Worm (Caenorhabditis elegans) whole organism, mixed stage, embryonic: ENCODE measurements around the gene F29F11.20.

ENCODE experiments used
- M03D4.4 ChIP-seq: sonication (generic microtip); optimal IDR thresholded peaks from 2 replicates; lab custom pipeline; 2017; ENCODE audit warnings: mild to moderate bottlenecking, missing genetic modification characterization, missing compliant biosample characterization
- bed-3 ChIP-seq: fragments of 200-800 bp; sonication (Bioruptor generic); optimal IDR thresholded peaks from 3 replicates; lab custom pipeline; 2018; ENCODE audit warnings: mild to moderate bottlenecking, missing genetic modification characterization, moderate library complexity, missing compliant biosample characterization
- blmp-1 ChIP-seq: fragments of 150-350 bp; optimal IDR thresholded peaks from 2 replicates; lab custom pipeline; 2014; ENCODE audit warnings: missing biosample characterization, missing genetic modification characterization
- ceh-39 ChIP-seq: fragments of 150-350 bp; optimal IDR thresholded peaks from 2 replicates; lab custom pipeline; 2014; ENCODE audit warnings: missing biosample characterization, missing genetic modification characterization
- ceh-43 ChIP-seq: fragments of 200-800 bp; sonication (Bioruptor generic); optimal IDR thresholded peaks from 2 replicates; lab custom pipeline; 2018; ENCODE audit warnings: mild to moderate bottlenecking, missing genetic modification characterization, moderate library complexity, missing compliant biosample characterization
- ceh-83 ChIP-seq: fragments of 200-800 bp; sonication (Bioruptor generic); optimal IDR thresholded peaks from 2 replicates; lab custom pipeline; 2018; ENCODE audit warnings: mild to moderate bottlenecking, missing genetic modification characterization, missing compliant biosample characterization
- ces-1 ChIP-seq: fragments of 150-350 bp; optimal IDR thresholded peaks from 2 replicates; lab custom pipeline; 2014; ENCODE audit warnings: missing biosample characterization, missing genetic modification reagents, missing genetic modification characterization
- cnd-1 ChIP-seq: fragments of 200-800 bp; sonication (Bioruptor generic); optimal IDR thresholded peaks from 2 replicates; lab custom pipeline; 2018; ENCODE audit warnings: mild to moderate bottlenecking, missing genetic modification characterization, missing compliant biosample characterization
- drap-1 ChIP-seq: fragments of 200-800 bp; sonication (Bioruptor generic); optimal IDR thresholded peaks from 3 replicates; lab custom pipeline; 2018; ENCODE audit warnings: mild to moderate bottlenecking, missing genetic modification characterization, missing compliant biosample characterization
- elt-1 ChIP-seq: sonication (generic microtip); optimal IDR thresholded peaks from 2 replicates; lab custom pipeline; 2017; ENCODE audit warnings: missing genetic modification characterization, mild to moderate bottlenecking, missing compliant biosample characterization, antibody characterized with exemption, moderate library complexity, borderline replicate concordance; ENCODE audit not compliant: insufficient read depth
- elt-3 ChIP-seq: fragments of 150-350 bp; optimal IDR thresholded peaks from 2 replicates; lab custom pipeline; 2014; ENCODE audit warnings: missing biosample characterization, missing genetic modification characterization
- flh-1 ChIP-seq: fragments of 200-800 bp; sonication (Bioruptor generic); optimal IDR thresholded peaks from 2 replicates; lab custom pipeline; 2018; ENCODE audit warnings: mild to moderate bottlenecking, missing genetic modification characterization, moderate library complexity, missing compliant biosample characterization
- ham-2 ChIP-seq: fragments of 200-800 bp; sonication (Bioruptor generic); optimal IDR thresholded peaks from 2 replicates; lab custom pipeline; 2018; ENCODE audit warnings: mild to moderate bottlenecking, missing genetic modification characterization, missing compliant biosample characterization
- hlh-1 ChIP-seq: fragments of 150-350 bp; optimal IDR thresholded peaks from 2 replicates; lab custom pipeline; 2014; ENCODE audit warnings: missing biosample characterization, missing genetic modification reagents, missing genetic modification characterization
- lin-13 ChIP-seq: fragments of 150-350 bp; optimal IDR thresholded peaks from 2 replicates; lab custom pipeline; 2014; ENCODE audit warnings: missing biosample characterization, missing genetic modification characterization
- lin-32 ChIP-seq: fragments of 200-800 bp; sonication (Bioruptor generic); optimal IDR thresholded peaks from 2 replicates; lab custom pipeline; 2018; ENCODE audit warnings: mild to moderate bottlenecking, missing genetic modification characterization, missing compliant biosample characterization
- mab-5 ChIP-seq: fragments of 150-350 bp; optimal IDR thresholded peaks from 2 replicates; lab custom pipeline; 2014; ENCODE audit warnings: missing biosample characterization, missing genetic modification characterization
- mep-1 ChIP-seq: fragments of 150-350 bp; optimal IDR thresholded peaks from 2 replicates; lab custom pipeline; 2017; ENCODE audit warnings: missing biosample characterization, missing genetic modification reagents, missing genetic modification characterization, inconsistent platforms
- mls-2 ChIP-seq: sonication (generic microtip); optimal IDR thresholded peaks from 2 replicates; lab custom pipeline; 2016; ENCODE audit warnings: mild to moderate bottlenecking, missing genetic modification characterization, moderate library complexity, missing compliant biosample characterization
- nhr-2 ChIP-seq: fragments of 150-350 bp; optimal IDR thresholded peaks from 2 replicates; lab custom pipeline; 2014; ENCODE audit warnings: missing biosample characterization, missing genetic modification characterization
- nhr-28 ChIP-seq: fragments of 150-350 bp; optimal IDR thresholded peaks from 2 replicates; lab custom pipeline; 2014; ENCODE audit warnings: missing biosample characterization, missing genetic modification characterization
- nhr-76 ChIP-seq: sonication (generic microtip); optimal IDR thresholded peaks from 2 replicates; lab custom pipeline; 2017; ENCODE audit warnings: missing biosample characterization, missing genetic modification characterization
- pha-4 ChIP-seq: fragments of 150-350 bp; optimal IDR thresholded peaks from 2 replicates; lab custom pipeline; 2018; ENCODE audit warnings: missing biosample characterization, missing genetic modification reagents, missing genetic modification characterization
- sem-2 ChIP-seq: fragments of 200-800 bp; sonication (Bioruptor generic); optimal IDR thresholded peaks from 2 replicates; lab custom pipeline; 2018; ENCODE audit warnings: mild to moderate bottlenecking, missing genetic modification characterization, missing compliant biosample characterization
- snpc-4 ChIP-seq: fragments of 150-350 bp; optimal IDR thresholded peaks from 2 replicates; lab custom pipeline; 2014; ENCODE audit warnings: missing biosample characterization, missing genetic modification characterization
- sptf-1 ChIP-seq: sonication (generic microtip); optimal IDR thresholded peaks from 2 replicates; lab custom pipeline; 2017; ENCODE audit warnings: mild to moderate bottlenecking, missing genetic modification characterization, moderate library complexity, missing compliant biosample characterization
- tbx-8 ChIP-seq: fragments of 200-800 bp; sonication (Bioruptor generic); optimal IDR thresholded peaks from 2 replicates; lab custom pipeline; 2018; ENCODE audit warnings: mild to moderate bottlenecking, missing genetic modification characterization, moderate library complexity, missing compliant biosample characterization
- unc-120 ChIP-seq: sonication (generic microtip); optimal IDR thresholded peaks from 2 replicates; lab custom pipeline; 2017; ENCODE audit warnings: missing genetic modification characterization, missing compliant biosample characterization; ENCODE audit not compliant: poor library complexity, severe bottlenecking
- unc-39 ChIP-seq: fragments of 150-350 bp; optimal IDR thresholded peaks from 2 replicates; lab custom pipeline; 2014; ENCODE audit warnings: missing biosample characterization, missing genetic modification characterization
- unc-62 ChIP-seq: fragments of 150-350 bp; optimal IDR thresholded peaks from 2 replicates; lab custom pipeline; 2014; ENCODE audit warnings: missing biosample characterization, missing genetic modification reagents, missing genetic modification characterization
- zip-8 ChIP-seq: fragments of 150-350 bp; optimal IDR thresholded peaks from 2 replicates; lab custom pipeline; 2014; ENCODE audit warnings: missing biosample characterization, missing genetic modification characterization
- ztf-11 ChIP-seq: fragments of 150-350 bp; optimal IDR thresholded peaks from 2 replicates; lab custom pipeline; 2014; ENCODE audit warnings: missing biosample characterization, missing genetic modification characterization

F29F11.20 gene

DNA sequence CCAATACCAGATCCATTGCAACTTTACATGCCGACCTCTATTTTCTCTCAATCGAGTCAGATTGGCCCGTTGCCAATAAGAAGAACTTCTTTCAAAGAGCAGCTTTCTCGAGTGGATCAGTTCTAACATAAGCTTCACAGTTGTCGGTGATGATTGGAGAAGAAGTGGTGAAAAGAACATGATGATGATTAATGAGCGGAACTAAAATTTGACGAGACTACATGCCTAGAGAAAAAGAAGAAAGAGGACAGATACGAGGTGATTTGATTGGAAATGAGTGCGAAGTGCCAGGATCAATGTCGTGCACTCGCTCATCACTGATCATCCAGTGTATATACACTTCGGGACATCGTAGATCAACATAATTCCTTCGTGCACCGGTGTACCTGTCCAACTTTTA lies 40.0 kb downstream of the F29F11.20 start (continued):
- TF ChIP-seq zip-8: no peak

DNA sequence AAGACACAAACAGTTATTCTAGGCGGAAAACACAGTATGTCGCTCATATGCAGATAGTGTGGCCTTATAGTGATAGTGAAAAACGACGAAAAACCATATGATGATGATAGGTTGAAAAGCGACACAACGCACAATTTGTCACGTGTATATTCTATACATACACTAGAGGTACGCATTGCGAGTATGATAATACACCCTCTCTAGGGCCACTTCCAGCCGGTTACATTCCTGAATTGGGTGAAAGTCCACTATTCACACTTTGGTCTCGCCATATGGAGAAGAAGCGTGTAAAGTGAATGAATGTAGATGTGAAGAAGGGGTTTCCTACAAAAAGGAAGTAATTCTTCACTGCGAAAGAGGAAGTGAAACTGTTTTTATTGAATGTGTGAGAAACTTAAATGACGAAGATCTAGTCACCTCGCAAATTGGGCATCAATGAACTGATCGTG lies 41.8 kb downstream of the F29F11.20 start:
- TF ChIP-seq unc-120 (tag; lab: Kevin White, UChicago) (no peak), nhr-76 (no peak), lin-32 (no peak), nhr-28 (tag; lab: Kevin White, UChicago) (no peak), M03D4.4 (tag; lab: Kevin White, UChicago) (no peak), elt-1 (tag; lab: Kevin White, UChicago) (no peak), pha-4 (tag; lab: Kevin White, UChicago) (no peak), lin-13 (tag; lab: Kevin White, UChicago) (no peak), drap-1 (GFP tag; lab: Kevin White, UChicago) (no peak), unc-39 (tag; lab: Kevin White, UChicago) (no peak), bed-3 (GFP tag; lab: Kevin White, UChicago) (no peak), elt-3 (tag; lab: Kevin White, UChicago) (no peak), ceh-39 (tag; lab: Kevin White, UChicago) (no peak), flh-1 (GFP tag; lab: Kevin White, UChicago) (no peak), zip-8 (no peak), ham-2 (GFP tag; lab: Kevin White, UChicago) (no peak), nhr-2 (tag; lab: Kevin White, UChicago) (no peak), mls-2 (no peak), ceh-43 (GFP tag; lab: Kevin White, UChicago) (no peak)

DNA sequence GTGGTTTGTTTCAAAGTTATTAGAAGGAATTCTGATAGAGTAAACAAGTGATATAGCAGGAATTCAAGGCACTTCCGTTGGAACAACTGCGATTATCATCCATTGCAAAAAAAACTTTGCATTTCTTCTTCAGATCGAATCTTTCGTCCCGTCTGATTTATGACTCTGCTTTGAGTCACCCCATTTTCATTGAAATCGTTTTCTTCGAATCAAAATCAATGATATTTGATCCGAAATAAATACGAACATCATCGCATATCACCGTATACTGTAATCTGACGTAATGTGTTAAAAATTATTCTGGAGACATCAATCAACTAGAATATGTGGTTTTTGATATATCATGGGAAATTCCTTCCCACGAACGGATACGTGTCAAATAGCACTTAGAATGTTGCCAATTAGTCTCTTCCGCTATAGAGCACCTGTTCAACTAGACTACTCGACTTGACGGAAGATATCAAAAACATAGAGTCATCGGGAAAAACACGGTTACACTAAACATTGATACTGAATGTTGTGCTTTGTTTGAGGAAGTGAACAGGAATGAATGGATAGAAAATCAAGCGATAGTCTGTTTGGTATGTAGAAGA lies 43.2 kb downstream of the F29F11.20 start:
- TF ChIP-seq M03D4.4 (tag; lab: Kevin White, UChicago) (no peak), lin-13 (tag; lab: Kevin White, UChicago) (no peak), unc-62 (GFP tag; lab: Kevin White, UChicago) (peak; percentile 21), snpc-4 (tag; lab: Kevin White, UChicago) (no peak), zip-8 (no peak), hlh-1 (peak; percentile 41)

DNA sequence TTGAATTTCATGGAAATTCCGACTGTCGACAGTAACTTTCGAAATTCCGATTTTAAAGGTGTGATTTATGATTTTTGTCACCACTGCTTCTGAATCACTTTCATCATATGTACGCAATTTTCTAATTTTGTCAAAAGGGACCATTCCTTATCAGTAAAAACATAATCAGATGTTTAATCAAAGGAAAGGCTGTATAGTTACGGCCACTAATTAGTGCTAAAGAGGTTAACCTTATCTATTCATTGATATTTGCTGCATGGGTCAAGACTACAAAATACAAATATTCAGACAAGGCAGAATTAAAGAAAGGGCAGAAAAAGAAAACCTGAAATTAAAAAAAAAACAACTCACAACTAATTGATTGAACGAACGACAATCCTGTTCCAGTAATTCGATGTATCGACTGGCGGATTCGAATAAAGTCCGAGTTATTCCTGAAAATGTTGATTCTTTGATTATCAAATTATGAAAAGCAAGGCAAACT lies 44.3 kb downstream of the F29F11.20 start, which contains the start of gene T28B11.1:
TSS of gene T28B11.1 (minus strand) at position 434 of the 484 bp plus-strand sequence.
- TF ChIP-seq cnd-1 (tag; lab: Kevin White, UChicago): no peak
- TF ChIP-seq elt-3 (tag; lab: Kevin White, UChicago): no peak
- TF ChIP-seq bed-3 (GFP tag; lab: Kevin White, UChicago): no peak
- TF ChIP-seq ham-2 (GFP tag; lab: Kevin White, UChicago): no peak
- TF ChIP-seq mab-5: no peak
- TF ChIP-seq sptf-1 (tag; lab: Kevin White, UChicago): no peak
- no peak for TF ChIP-seq unc-62 (GFP tag; lab: Kevin White, UChicago)
- TF ChIP-seq blmp-1 (tag; lab: Kevin White, UChicago): no peak
- TF ChIP-seq ceh-39 (tag; lab: Kevin White, UChicago): no peak
- TF ChIP-seq ceh-83 (GFP tag; lab: Kevin White, UChicago): no peak
- TF ChIP-seq nhr-2 (tag; lab: Kevin White, UChicago): no peak
- no peak for TF ChIP-seq unc-120 (tag; lab: Kevin White, UChicago)
- no peak for TF ChIP-seq ces-1
- TF ChIP-seq nhr-28 (tag; lab: Kevin White, UChicago): no peak
- TF ChIP-seq snpc-4 (tag; lab: Kevin White, UChicago): no peak
- no peak for TF ChIP-seq mep-1 (tag; lab: Kevin White, UChicago)
- no peak for TF ChIP-seq sem-2
- TF ChIP-seq tbx-8 (GFP tag; lab: Kevin White, UChicago): no peak
- no peak for TF ChIP-seq ztf-11 (tag; lab: Kevin White, UChicago)
- TF ChIP-seq, all 35 proteins: peak for 0
